Fruit fly (Drosophila melanogaster) whole organism, pupa: Measurements from ENCODE around the gene foi.
A peak's percentile ranks its signal among the peaks of the same experiment; 100 is the strongest.

Experiments used
- CG10348 ChIP-seq: fragments of 200-800 bp; sonication (Bioruptor generic); IDR thresholded peaks from 2 replicates; pipeline ENCODE4 v1.3.6; 2022; ENCODE audit warnings: missing biosample characterization, missing genetic modification characterization
- CG12605 ChIP-seq: fragments of 200-800 bp; sonication (Bioruptor generic); IDR thresholded peaks from 2 replicates; pipeline ENCODE4 v1.3.6; 2022; ENCODE audit warnings: missing biosample characterization, missing genetic modification characterization
- CG13204 ChIP-seq: fragments of 200-800 bp; sonication (Bioruptor generic); optimal IDR thresholded peaks from 2 replicates; lab custom pipeline; 2018; ENCODE audit warnings: missing biosample characterization, mild to moderate bottlenecking, missing genetic modification characterization, moderate library complexity
- CG14655 ChIP-seq: fragments of 200-800 bp; sonication (Bioruptor generic); optimal IDR thresholded peaks from 3 replicates; lab custom pipeline; 2017; ENCODE audit warnings: mild to moderate bottlenecking, missing biosample characterization, missing genetic modification reagents, missing genetic modification characterization
- CG15710 ChIP-seq: fragments of 200-800 bp; sonication (Bioruptor generic); optimal IDR thresholded peaks from 2 replicates; lab custom pipeline; 2018; ENCODE audit warnings: missing biosample characterization, mild to moderate bottlenecking, missing genetic modification characterization, moderate library complexity
- CG17806 ChIP-seq: fragments of 200-800 bp; sonication (Bioruptor generic); optimal IDR thresholded peaks from 2 replicates; lab custom pipeline; 2018; ENCODE audit warnings: missing biosample characterization, mild to moderate bottlenecking, missing genetic modification characterization, moderate library complexity
- CG32121 ChIP-seq: fragments of 200-800 bp; sonication (Bioruptor generic); IDR thresholded peaks from 2 replicates; pipeline ENCODE4 v1.3.6; 2022; ENCODE audit warnings: missing biosample characterization, missing genetic modification characterization
- CG34367 ChIP-seq: fragments of 200-800 bp; sonication (Bioruptor generic); optimal IDR thresholded peaks from 2 replicates; lab custom pipeline; 2018; ENCODE audit warnings: missing biosample characterization, mild to moderate bottlenecking, missing genetic modification characterization
- CG4496 ChIP-seq: fragments of 200-800 bp; sonication (Bioruptor generic); IDR thresholded peaks from 3 replicates; pipeline ENCODE4 v1.3.6; 2022; ENCODE audit warnings: missing biosample characterization, missing genetic modification characterization
- CG8159 ChIP-seq: fragments of 200-800 bp; sonication (Bioruptor generic); optimal IDR thresholded peaks from 3 replicates; lab custom pipeline; 2018; ENCODE audit warnings: missing biosample characterization, mild to moderate bottlenecking, missing genetic modification characterization, moderate library complexity
- CG8301 ChIP-seq: fragments of 200-800 bp; sonication (Bioruptor generic); optimal IDR thresholded peaks from 2 replicates; lab custom pipeline; 2018; ENCODE audit warnings: missing biosample characterization, mild to moderate bottlenecking, missing genetic modification characterization
- CG9948 ChIP-seq: fragments of 200-800 bp; sonication (Bioruptor generic); optimal IDR thresholded peaks from 2 replicates; lab custom pipeline; 2018; ENCODE audit warnings: missing biosample characterization, mild to moderate bottlenecking, missing genetic modification characterization, moderate library complexity
- D1 ChIP-seq: fragments of 200-800 bp; sonication (Bioruptor generic); optimal IDR thresholded peaks from 2 replicates; lab custom pipeline; 2018; ENCODE audit warnings: missing biosample characterization, mild to moderate bottlenecking, missing genetic modification characterization, moderate library complexity
- EcR ChIP-seq: fragments of 200-800 bp; sonication (Bioruptor generic); optimal IDR thresholded peaks from 3 replicates; lab custom pipeline; 2019; ENCODE audit warnings: missing biosample characterization, missing genetic modification characterization, mild to moderate bottlenecking, moderate library complexity, missing genetic modification reagents
- Ets98B ChIP-seq: fragments of 200-800 bp; sonication (Bioruptor generic); IDR thresholded peaks from 2 replicates; pipeline ENCODE4 v1.3.6; 2022; ENCODE audit warnings: missing biosample characterization, missing genetic modification characterization
- Pif1A ChIP-seq: fragments of 200-800 bp; sonication (Bioruptor generic); optimal IDR thresholded peaks from 3 replicates; lab custom pipeline; 2016; ENCODE audit warnings: missing biosample characterization, missing genetic modification characterization
- Pif1B ChIP-seq: fragments of 200-800 bp; sonication (Bioruptor generic); optimal IDR thresholded peaks from 3 replicates; lab custom pipeline; 2016; ENCODE audit warnings: missing biosample characterization, missing genetic modification characterization
- Snoo ChIP-seq: fragments of 200-800 bp; sonication (Bioruptor generic); optimal IDR thresholded peaks from 3 replicates; lab custom pipeline; 2017; ENCODE audit warnings: missing biosample characterization, mild to moderate bottlenecking, missing genetic modification characterization, inconsistent platforms
- fd96Ca ChIP-seq: fragments of 200-800 bp; sonication (Bioruptor generic); IDR thresholded peaks from 3 replicates; pipeline ENCODE4 v1.3.6; 2022; ENCODE audit warnings: missing biosample characterization, missing genetic modification characterization
- gl ChIP-seq: fragments of 200-800 bp; sonication (Bioruptor generic); optimal IDR thresholded peaks from 2 replicates; lab custom pipeline; 2018; ENCODE audit warnings: missing biosample characterization, mild to moderate bottlenecking, missing genetic modification characterization
- rn ChIP-seq: fragments of 200-800 bp; sonication (Bioruptor generic); IDR thresholded peaks from 2 replicates; pipeline ENCODE4 v1.3.6; 2022; ENCODE audit warnings: missing biosample characterization, missing genetic modification characterization

Gene foi

DNA sequence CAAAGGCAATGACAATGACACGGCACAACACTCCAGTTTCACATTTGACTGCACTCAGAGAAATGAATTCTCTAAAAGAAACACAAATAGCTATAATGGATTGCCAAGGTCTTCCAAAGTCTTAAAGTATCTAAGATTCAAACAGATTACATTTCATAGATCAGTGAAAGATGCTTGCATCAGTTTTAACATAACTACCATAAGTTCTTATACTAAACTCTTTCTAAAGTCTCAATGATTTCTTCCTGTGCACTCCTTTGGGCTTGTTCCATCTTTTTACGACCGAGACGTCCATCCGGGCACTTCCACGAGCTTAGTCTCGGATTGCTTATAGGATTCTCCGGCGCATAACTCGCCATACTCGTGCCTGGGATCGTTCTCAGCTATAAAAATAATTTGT lies 17.2 kb downstream of the foi start:
- no peak for TF ChIP-seq CG14655 (GFP tag; lab: Kevin White, UChicago)
- TF ChIP-seq Ets98B (GFP tag; lab: Robert Waterston, UW) = no peak
- TF ChIP-seq fd96Ca (GFP tag; lab: Robert Waterston, UW) = no peak
- no peak for TF ChIP-seq D1
- TF ChIP-seq CG32121 (GFP tag; lab: Robert Waterston, UW) = no peak
- no peak for TF ChIP-seq CG15710 (tag; lab: Kevin White, UChicago)
- TF ChIP-seq CG4496 (GFP tag; lab: Robert Waterston, UW) = no peak
- no peak for TF ChIP-seq CG9948 (tag; lab: Kevin White, UChicago)
- TF ChIP-seq CG34367 = no peak
- no peak for TF ChIP-seq gl (tag; lab: Kevin White, UChicago)
- TF ChIP-seq CG13204 = no peak
- TF ChIP-seq CG12605 (GFP tag; lab: Robert Waterston, UW) = no peak
- no peak for TF ChIP-seq Snoo
- TF ChIP-seq CG8301 (tag; lab: Kevin White, UChicago) = no peak
- TF ChIP-seq CG8159 (tag; lab: Kevin White, UChicago) = no peak
- no peak for TF ChIP-seq CG10348 (GFP tag; lab: Robert Waterston, UW)
- no peak for TF ChIP-seq EcR
- TF ChIP-seq Pif1B (GFP tag; lab: Kevin White, UChicago) = no peak
- TF ChIP-seq Pif1A (GFP tag; lab: Kevin White, UChicago) = no peak
- no peak for TF ChIP-seq CG17806

- TF ChIP-seq CG9948 (tag; lab: Kevin White, UChicago) (peak; percentile 1), D1 (peak; percentile 22), CG10348 (GFP tag; lab: Robert Waterston, UW) (no peak), CG8301 (tag; lab: Kevin White, UChicago) (no peak), CG8159 (tag; lab: Kevin White, UChicago) (peak; percentile 1), Pif1B (GFP tag; lab: Kevin White, UChicago) (no peak), CG32121 (GFP tag; lab: Robert Waterston, UW) (no peak)
Measured at dm6 chr3L:8543866-8544265, 18.8 kb downstream of the foi start.

DNA sequence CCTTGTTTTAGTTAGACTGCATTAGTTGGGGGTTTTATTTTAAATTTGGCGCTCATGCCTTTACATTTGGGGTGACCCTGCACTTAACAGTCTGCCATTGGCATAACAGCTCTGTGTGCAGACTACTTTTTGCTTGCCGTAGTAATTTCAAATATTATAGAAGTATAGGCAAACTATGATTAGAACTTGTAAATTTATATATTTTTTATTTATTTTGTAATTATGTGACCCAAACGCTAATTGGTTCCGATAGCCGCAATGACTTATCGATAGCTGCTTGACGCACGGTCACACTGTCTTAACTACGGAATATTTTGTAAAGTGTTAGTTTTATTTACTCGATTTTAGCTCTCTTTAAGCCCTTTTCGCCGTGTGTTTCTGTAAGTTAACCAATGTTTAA lies 19.7 kb downstream of the foi start, which contains the start of gene rhea:
TSS of gene rhea (plus strand) at position 292 of the 400 bp plus-strand sequence.
- TF ChIP-seq CG8159 (tag; lab: Kevin White, UChicago) (peak; percentile 48), CG8301 (tag; lab: Kevin White, UChicago) (no peak)

dm6 chr3L:8545473-8545872 lies 20.4 kb downstream of the foi start:
- TF ChIP-seq CG9948 (tag; lab: Kevin White, UChicago) (no peak), EcR (peak; percentile 2), fd96Ca (GFP tag; lab: Robert Waterston, UW) (no peak), CG14655 (GFP tag; lab: Kevin White, UChicago) (no peak)

dm6 chr3L:8546355-8546771 lies 21.3 kb downstream of the foi start:
- peak; percentile 30 for TF ChIP-seq Snoo
- peak; percentile 69 for TF ChIP-seq CG32121 (GFP tag; lab: Robert Waterston, UW)
- TF ChIP-seq CG13204 = peak; percentile 63
- TF ChIP-seq CG12605 (GFP tag; lab: Robert Waterston, UW) = peak; percentile 57; the same call in 1 of the 2 replicates
- no peak for TF ChIP-seq CG14655 (GFP tag; lab: Kevin White, UChicago)
- TF ChIP-seq CG9948 (tag; lab: Kevin White, UChicago) = no peak
- peak; percentile 67 for TF ChIP-seq Pif1B (GFP tag; lab: Kevin White, UChicago)
- TF ChIP-seq rn (GFP tag; lab: Robert Waterston, UW) = no peak
- TF ChIP-seq D1 = no peak
- TF ChIP-seq Pif1A (GFP tag; lab: Kevin White, UChicago) = peak; percentile 59
- TF ChIP-seq Ets98B (GFP tag; lab: Robert Waterston, UW) = peak; percentile 62
- no peak for TF ChIP-seq CG17806
- no peak; the same call in 1 of the 3 replicates for TF ChIP-seq fd96Ca (GFP tag; lab: Robert Waterston, UW)
- no peak for TF ChIP-seq CG8301 (tag; lab: Kevin White, UChicago)
- TF ChIP-seq CG34367 = no peak
- TF ChIP-seq CG4496 (GFP tag; lab: Robert Waterston, UW) = peak; percentile 63; the same call in 2 of the 3 replicates
- TF ChIP-seq CG10348 (GFP tag; lab: Robert Waterston, UW) = no peak
- TF ChIP-seq CG15710 (tag; lab: Kevin White, UChicago) = peak; percentile 18
- TF ChIP-seq gl (tag; lab: Kevin White, UChicago) = peak; percentile 57
- peak; percentile 96 for TF ChIP-seq EcR
- peak; percentile 36 for TF ChIP-seq CG8159 (tag; lab: Kevin White, UChicago)

DNA sequence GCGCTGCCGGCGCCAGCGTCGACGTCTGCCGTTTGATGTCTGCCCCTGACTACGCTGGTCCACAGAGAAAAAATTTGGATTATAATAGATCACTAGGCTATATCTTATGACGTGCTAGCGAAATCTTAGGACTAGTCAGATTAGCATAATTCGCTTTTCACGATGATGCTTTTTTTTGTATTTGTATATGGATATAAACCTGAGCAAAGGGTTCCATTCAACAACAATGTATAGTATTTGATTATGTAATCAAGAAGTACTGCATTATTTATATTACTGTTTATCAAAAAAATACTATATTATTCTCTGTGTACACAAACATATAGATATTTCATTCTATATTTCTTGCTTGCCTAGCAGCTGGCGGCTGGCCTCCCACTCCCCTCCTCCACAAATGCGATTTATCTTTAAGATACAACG lies 22.1 kb downstream of the foi start:
- TF ChIP-seq fd96Ca (GFP tag; lab: Robert Waterston, UW) (peak; percentile 74), CG34367 (peak; percentile 17), Snoo (no peak), gl (tag; lab: Kevin White, UChicago) (no peak), Ets98B (GFP tag; lab: Robert Waterston, UW) (peak; percentile 74), CG9948 (tag; lab: Kevin White, UChicago) (peak; percentile 65), CG17806 (peak; percentile 61), CG10348 (GFP tag; lab: Robert Waterston, UW) (no peak), CG8159 (tag; lab: Kevin White, UChicago) (peak; percentile 49), D1 (no peak), EcR (no peak), CG14655 (GFP tag; lab: Kevin White, UChicago) (peak; percentile 74), CG13204 (no peak), CG15710 (tag; lab: Kevin White, UChicago) (peak; percentile 47), CG12605 (GFP tag; lab: Robert Waterston, UW) (0 out of 2 replicates have a peak, but pooled peaks have one; percentile 21), Pif1B (GFP tag; lab: Kevin White, UChicago) (no peak), Pif1A (GFP tag; lab: Kevin White, UChicago) (peak; percentile 58), rn (GFP tag; lab: Robert Waterston, UW) (0 out of 2 replicates have a peak, but pooled peaks have one; percentile 39), CG8301 (tag; lab: Kevin White, UChicago) (peak; percentile 68), CG32121 (GFP tag; lab: Robert Waterston, UW) (peak; percentile 82), CG4496 (GFP tag; lab: Robert Waterston, UW) (peak; percentile 77)
